Fruit fly (Drosophila melanogaster) whole organism, larva: ENCODE data around the gene CG14644.

Experiments
- noc ChIP-seq: fragments of 200-800 bp; sonication (Bioruptor generic); optimal IDR thresholded peaks from 3 replicates; lab custom pipeline; 2019; ENCODE audit warnings: missing biosample characterization, mild to moderate bottlenecking, missing genetic modification characterization, moderate library complexity

CG14644 gene

dm6 chr3R:4246578-4247070 lies 6.2 kb downstream of the CG14644 start, which contains the start of gene TwdlF:
Gene TwdlF, plus strand, starts transcription at chr3R:4247020.
- no peak for TF ChIP-seq noc (tag; lab: Kevin White, UChicago)

dm6 chr3R:4243096-4243940 lies 9.5 kb downstream of the CG14644 start, which contains the start of gene CG34305:
Gene CG34305, minus strand, starts transcription at chr3R:4243146.
- no peak for TF ChIP-seq noc (tag; lab: Kevin White, UChicago)

- no peak for TF ChIP-seq noc (tag; lab: Kevin White, UChicago)
Observed at dm6 chr3R:4242209-4242887, 10.5 kb downstream of the CG14644 start, which contains the start of gene CG14642. Gene CG14642, minus strand, starts transcription at chr3R:4242717.

dm6 chr3R:4241776-4242175 lies 11.1 kb downstream of the CG14644 start:
- TF ChIP-seq noc (tag; lab: Kevin White, UChicago), result no peak

- TF ChIP-seq noc (tag; lab: Kevin White, UChicago), result no peak
Observed at dm6 chr3R:4236534-4236933, 16.3 kb downstream of the CG14644 start.

- peak; percentile 49 for TF ChIP-seq noc (tag; lab: Kevin White, UChicago)
Observed at dm6 chr3R:4234991-4235553, 17.8 kb downstream of the CG14644 start, which contains the start of gene Gel. Gene Gel, plus strand, starts transcription at chr3R:4235217.

dm6 chr3R:4233018-4233385 lies 19.8 kb downstream of the CG14644 start, which contains the start of gene abs:
Gene abs, plus strand, starts transcription at chr3R:4233047.
- no peak for TF ChIP-seq noc (tag; lab: Kevin White, UChicago)

- no peak for TF ChIP-seq noc (tag; lab: Kevin White, UChicago)
Observed at dm6 chr3R:4232139-4233017, 20.5 kb downstream of the CG14644 start, which contains the start of gene CG14641. Gene CG14641, minus strand, starts transcription at chr3R:4232342.

- TF ChIP-seq noc (tag; lab: Kevin White, UChicago), result peak; percentile 87
Observed at dm6 chr3R:4229137-4229764, 23.6 kb downstream of the CG14644 start, which contains the start of gene DhpD. Gene DhpD, minus strand, starts transcription at chr3R:4229238.

dm6 chr3R:4228426-4228825 lies 24.4 kb downstream of the CG14644 start:
- no peak for TF ChIP-seq noc (tag; lab: Kevin White, UChicago)

- TF ChIP-seq noc (tag; lab: Kevin White, UChicago), result no peak
Observed at dm6 chr3R:4220780-4221179, 32.1 kb downstream of the CG14644 start.

- no peak for TF ChIP-seq noc (tag; lab: Kevin White, UChicago)
Observed at dm6 chr3R:4220030-4220429, 32.8 kb downstream of the CG14644 start, which contains the start of gene CG31516. Gene CG31516, minus strand, starts transcription at chr3R:4220130.

dm6 chr3R:4215264-4215993 lies 37.4 kb downstream of the CG14644 start, which contains the start of gene CG14636:
Gene CG14636, minus strand, starts transcription at chr3R:4215314.
- peak; percentile 68 for TF ChIP-seq noc (tag; lab: Kevin White, UChicago)
